Fruit fly (Drosophila melanogaster): ENCODE data around the gene Tssk.

dm6 chr3R:18633099-18633498 lies 34.6 kb downstream of the Tssk start:
- TF ChIP-seq Dll (optimal IDR thresholded peaks at IDR 0.05) (no peak), usp (GFP tag; optimal IDR thresholded peaks at IDR 0.05) (no peak)

Data from whole organism.